Worm (Caenorhabditis elegans) whole organism, L2 larva: ENCODE results near the gene fbxa-84.

Experiments used
- C34F6.9 ChIP-seq: fragments of 150-350 bp; optimal IDR thresholded peaks from 2 replicates; lab custom pipeline; 2014; ENCODE audit warnings: missing biosample characterization, missing genetic modification characterization
- F13H6.1 ChIP-seq: sonication (generic microtip); optimal IDR thresholded peaks from 2 replicates; lab custom pipeline; 2016; ENCODE audit warnings: missing genetic modification characterization, missing compliant biosample characterization
- R02D3.7 ChIP-seq: fragments of 150-350 bp; optimal IDR thresholded peaks from 2 replicates; lab custom pipeline; 2014; ENCODE audit warnings: missing biosample characterization, missing genetic modification characterization
- Y55F3AM.14 ChIP-seq: fragments of 200-800 bp; sonication (Bioruptor generic); optimal IDR thresholded peaks from 2 replicates; lab custom pipeline; 2018; ENCODE audit warnings: mild to moderate bottlenecking, missing genetic modification characterization, missing compliant biosample characterization
- alr-1 ChIP-seq: fragments of 150-350 bp; optimal IDR thresholded peaks from 2 replicates; lab custom pipeline; 2014; ENCODE audit warnings: missing biosample characterization, missing genetic modification characterization
- aly-2 ChIP-seq: fragments of 150-350 bp; optimal IDR thresholded peaks from 2 replicates; lab custom pipeline; 2014; ENCODE audit warnings: missing biosample characterization, missing genetic modification characterization
- ama-1 ChIP-seq: fragments of 150-350 bp; optimal IDR thresholded peaks from 2 replicates; lab custom pipeline; 2018; ENCODE audit warnings: inconsistent platforms
- blmp-1 ChIP-seq: sonication (generic microtip); optimal IDR thresholded peaks from 2 replicates; lab custom pipeline; 2017; ENCODE audit warnings: missing genetic modification characterization, mild to moderate bottlenecking, missing compliant biosample characterization, antibody characterized with exemption, moderate library complexity; ENCODE audit not compliant: insufficient read depth
- ceh-16 ChIP-seq: fragments of 150-350 bp; optimal IDR thresholded peaks from 2 replicates; lab custom pipeline; 2014; ENCODE audit warnings: missing biosample characterization, missing genetic modification characterization
- ceh-82 ChIP-seq: fragments of 150-350 bp; optimal IDR thresholded peaks from 2 replicates; lab custom pipeline; 2014; ENCODE audit warnings: missing biosample characterization, missing genetic modification characterization
- dmd-4 ChIP-seq: sonication (generic microtip); optimal IDR thresholded peaks from 2 replicates; lab custom pipeline; 2017; ENCODE audit warnings: missing biosample characterization, missing genetic modification characterization
- egl-27 ChIP-seq: sonication (generic microtip); optimal IDR thresholded peaks from 3 replicates; lab custom pipeline; 2017; ENCODE audit warnings: missing biosample characterization, missing genetic modification reagents, missing genetic modification characterization
- fos-1 ChIP-seq: fragments of 150-350 bp; optimal IDR thresholded peaks from 2 replicates; lab custom pipeline; 2014; ENCODE audit warnings: missing biosample characterization, missing genetic modification characterization
- gmeb-1 ChIP-seq: fragments of 150-350 bp; optimal IDR thresholded peaks from 2 replicates; lab custom pipeline; 2014; ENCODE audit warnings: missing biosample characterization, missing genetic modification characterization
- lin-11 ChIP-seq: fragments of 150-350 bp; sonication (generic microtip); optimal IDR thresholded peaks from 2 replicates; lab custom pipeline; 2014; ENCODE audit warnings: missing biosample characterization, missing genetic modification characterization, inconsistent platforms, mixed read lengths
- lin-13 ChIP-seq: fragments of 150-350 bp; optimal IDR thresholded peaks from 2 replicates; lab custom pipeline; 2014; ENCODE audit warnings: missing biosample characterization, missing genetic modification reagents, missing genetic modification characterization
- mab-5 ChIP-seq: fragments of 150-350 bp; optimal IDR thresholded peaks from 2 replicates; lab custom pipeline; 2014; ENCODE audit warnings: missing biosample characterization, missing genetic modification characterization
- mbf-1 ChIP-seq: sonication (generic microtip); optimal IDR thresholded peaks from 2 replicates; lab custom pipeline; 2017; ENCODE audit warnings: missing biosample characterization, missing genetic modification characterization
- nhr-10 ChIP-seq: sonication (generic microtip); optimal IDR thresholded peaks from 2 replicates; lab custom pipeline; 2017; ENCODE audit warnings: missing biosample characterization, missing genetic modification characterization
- nhr-11 ChIP-seq: fragments of 150-350 bp; optimal IDR thresholded peaks from 2 replicates; lab custom pipeline; 2014; ENCODE audit warnings: missing biosample characterization, missing genetic modification characterization
- nhr-12 ChIP-seq: fragments of 150-350 bp; optimal IDR thresholded peaks from 2 replicates; lab custom pipeline; 2014; ENCODE audit warnings: missing biosample characterization, missing genetic modification characterization
- nhr-129 ChIP-seq: fragments of 150-350 bp; optimal IDR thresholded peaks from 2 replicates; lab custom pipeline; 2014; ENCODE audit warnings: missing biosample characterization, missing genetic modification characterization
- nhr-21 ChIP-seq: fragments of 150-350 bp; optimal IDR thresholded peaks from 2 replicates; lab custom pipeline; 2014; ENCODE audit warnings: missing biosample characterization, missing genetic modification characterization
- nhr-23 ChIP-seq: fragments of 150-350 bp; optimal IDR thresholded peaks from 2 replicates; lab custom pipeline; 2014; ENCODE audit warnings: missing biosample characterization, missing genetic modification reagents, missing genetic modification characterization
- nhr-25 ChIP-seq: fragments of 150-350 bp; sonication (generic microtip); optimal IDR thresholded peaks from 3 replicates; lab custom pipeline; 2014; ENCODE audit warnings: missing biosample characterization, missing genetic modification characterization
- nhr-6 ChIP-seq: fragments of 150-350 bp; optimal IDR thresholded peaks from 2 replicates; lab custom pipeline; 2014; ENCODE audit warnings: missing biosample characterization, missing genetic modification characterization
- peb-1 ChIP-seq: fragments of 150-350 bp; optimal IDR thresholded peaks from 2 replicates; lab custom pipeline; 2014; ENCODE audit warnings: missing biosample characterization, missing genetic modification characterization
- skn-1 ChIP-seq: sonication (generic microtip); optimal IDR thresholded peaks from 2 replicates; lab custom pipeline; 2017; ENCODE audit warnings: missing biosample characterization, missing genetic modification characterization
- sma-3 ChIP-seq: sonication (generic microtip); optimal IDR thresholded peaks from 2 replicates; lab custom pipeline; 2016; ENCODE audit warnings: missing genetic modification reagents, missing genetic modification characterization, missing compliant biosample characterization
- sma-9 ChIP-seq, 2 experiments: fragments of 150-350 bp in 1 of 2; sonication (generic microtip) in 1 of 2; optimal IDR thresholded peaks; 2 replicates each; lab custom pipeline; 2014 to 2016; ENCODE audit warnings: missing genetic modification characterization in 2 of 2, mild to moderate bottlenecking in 1 of 2, missing biosample characterization in 1 of 2, missing compliant biosample characterization in 1 of 2, missing genetic modification reagents in 1 of 2, moderate library complexity in 1 of 2
- unc-39 ChIP-seq: fragments of 150-350 bp; optimal IDR thresholded peaks from 2 replicates; lab custom pipeline; 2014; ENCODE audit warnings: missing biosample characterization, missing genetic modification characterization
- zag-1 ChIP-seq: fragments of 150-350 bp; optimal IDR thresholded peaks from 2 replicates; lab custom pipeline; 2014; ENCODE audit warnings: missing biosample characterization, missing genetic modification characterization
- ztf-11 ChIP-seq: sonication (generic microtip); optimal IDR thresholded peaks from 2 replicates; lab custom pipeline; 2017; ENCODE audit warnings: missing biosample characterization, missing genetic modification characterization

fbxa-84 gene

DNA sequence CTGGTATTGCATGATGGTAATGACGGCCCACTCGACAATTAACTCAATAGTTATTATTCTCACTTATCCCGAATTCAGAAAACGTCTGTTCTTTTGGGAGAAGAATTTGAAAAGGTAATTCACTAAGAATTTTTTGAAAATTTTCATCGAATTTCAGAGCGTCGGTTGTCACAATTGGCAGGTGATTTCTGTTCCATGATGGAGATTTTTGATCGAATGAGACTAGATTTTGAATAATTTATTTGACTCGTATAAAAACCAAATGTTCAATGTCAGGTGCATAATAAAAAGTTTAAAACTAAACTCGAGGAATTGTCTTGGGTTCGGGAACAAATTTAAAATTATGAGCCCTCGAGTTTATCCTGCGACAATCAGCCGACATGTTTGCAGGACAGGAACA, 34.5 kb downstream of the fbxa-84 start, which contains the start of gene sri-25:
sri-25 (plus strand) TSS at position 301 of the 400 bp plus-strand sequence.
- TF ChIP-seq C34F6.9 (tag; lab: Kevin White, UChicago) (no peak), unc-39 (tag; lab: Kevin White, UChicago) (no peak), gmeb-1 (tag; lab: Kevin White, UChicago) (no peak), aly-2 (tag; lab: Kevin White, UChicago) (no peak), R02D3.7 (tag; lab: Kevin White, UChicago) (no peak), F13H6.1 (tag; lab: Kevin White, UChicago) (no peak), ceh-16 (tag; lab: Kevin White, UChicago) (no peak), skn-1 (tag; lab: Kevin White, UChicago) (no peak)

DNA sequence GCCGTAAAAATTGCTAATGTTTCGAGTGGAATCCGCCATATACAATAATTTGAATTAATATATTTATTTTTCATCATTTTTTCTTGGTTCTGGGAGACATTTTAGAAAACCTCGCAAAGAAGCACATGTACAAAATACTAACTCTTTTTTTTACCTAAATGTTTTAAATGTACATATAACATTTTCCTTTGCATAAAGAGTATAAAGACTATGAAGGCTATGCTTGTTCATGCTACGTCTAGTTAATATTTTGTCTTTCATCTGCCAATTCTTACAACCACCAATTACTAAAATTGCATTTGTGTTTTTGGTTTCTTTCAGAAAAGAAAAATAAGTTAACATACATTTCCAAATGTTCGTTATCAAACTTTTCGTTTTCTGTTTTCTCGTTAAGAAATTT, 39.1 kb downstream of the fbxa-84 start, which contains the start of gene irld-25:
irld-25 (plus strand) TSS at position 301 of the 400 bp plus-strand sequence.
- TF ChIP-seq fos-1 (tag; lab: Kevin White, UChicago) (no peak), nhr-25 (tag; lab: Kevin White, UChicago) (no peak), Y55F3AM.14 (GFP tag; lab: Kevin White, UChicago) (no peak), nhr-6 (tag; lab: Kevin White, UChicago) (no peak), ztf-11 (no peak), ceh-82 (no peak), blmp-1 (tag; lab: Kevin White, UChicago) (no peak), nhr-23 (no peak), sma-9 (GFP tag; optimal IDR thresholded peaks at IDR 0.05; lab: Kevin White, UChicago) (no peak), sma-9 (tag; optimal IDR thresholded peaks at IDR 0.05; lab: Kevin White, UChicago) (no peak), sma-3 (no peak), alr-1 (tag; lab: Kevin White, UChicago) (no peak), nhr-10 (tag; lab: Kevin White, UChicago) (no peak), mbf-1 (no peak), ama-1 (lab: Kevin White, UChicago) (no peak), nhr-129 (tag; lab: Kevin White, UChicago) (no peak), lin-11 (tag; lab: Kevin White, UChicago) (no peak), mab-5 (tag; lab: Kevin White, UChicago) (no peak), R02D3.7 (tag; lab: Kevin White, UChicago) (no peak), nhr-12 (tag; lab: Kevin White, UChicago) (no peak), zag-1 (tag; lab: Kevin White, UChicago) (no peak)

DNA sequence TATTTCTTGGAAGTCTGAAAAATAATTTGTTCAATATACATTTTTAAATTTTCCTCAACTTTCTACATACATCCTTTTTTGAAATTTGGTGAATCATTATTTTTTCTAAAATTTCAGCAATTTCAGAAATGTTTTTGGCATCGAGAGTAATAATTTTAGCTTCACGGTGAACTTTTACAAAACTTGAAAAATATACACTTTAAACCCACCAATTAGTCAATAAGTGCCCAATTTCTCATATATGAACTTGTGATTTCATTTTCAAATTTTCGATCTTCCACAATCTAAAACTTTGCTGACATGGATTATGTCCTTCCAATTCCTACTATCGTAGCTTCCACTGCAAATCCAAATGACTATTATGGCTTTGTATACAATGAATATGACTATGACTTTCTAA, 41.4 kb downstream of the fbxa-84 start, which contains the start of gene srw-24:
srw-24 (plus strand) TSS at position 301 of the 400 bp plus-strand sequence.
- no peak for TF ChIP-seq peb-1
- TF ChIP-seq nhr-10 (tag; lab: Kevin White, UChicago), result no peak
- no peak for TF ChIP-seq lin-13 (GFP tag; lab: Kevin White, UChicago)
- TF ChIP-seq Y55F3AM.14 (GFP tag; lab: Kevin White, UChicago), result no peak
- TF ChIP-seq nhr-6 (tag; lab: Kevin White, UChicago), result no peak
- no peak for TF ChIP-seq nhr-12 (tag; lab: Kevin White, UChicago)

DNA sequence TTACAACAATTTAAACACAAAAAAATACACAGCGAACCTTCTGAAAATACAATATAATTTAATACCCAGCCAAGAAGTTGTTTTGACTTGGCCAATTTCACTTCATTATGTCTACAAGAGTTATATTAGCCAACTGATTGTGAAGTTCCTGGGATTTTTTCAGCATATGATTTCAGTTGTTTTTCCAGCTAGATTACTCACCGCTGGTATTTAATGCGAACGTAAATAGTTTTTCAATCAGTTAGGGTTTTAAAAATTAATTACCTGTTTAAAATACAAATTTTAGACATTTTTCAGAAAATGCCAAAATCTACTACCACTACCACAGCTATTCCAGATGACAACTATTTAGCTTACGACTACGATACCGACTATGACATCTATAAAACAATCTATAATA, 43.4 kb downstream of the fbxa-84 start, which contains the start of gene srw-14:
srw-14 (plus strand) TSS at position 301 of the 400 bp plus-strand sequence.
- TF ChIP-seq nhr-6 (tag; lab: Kevin White, UChicago) (no peak), lin-11 (tag; lab: Kevin White, UChicago) (no peak), nhr-11 (tag; lab: Kevin White, UChicago) (no peak), zag-1 (tag; lab: Kevin White, UChicago) (no peak), C34F6.9 (tag; lab: Kevin White, UChicago) (no peak), sma-3 (no peak), egl-27 (tag; lab: Kevin White, UChicago) (no peak), nhr-21 (tag; lab: Kevin White, UChicago) (no peak), dmd-4 (tag; lab: Kevin White, UChicago) (no peak), fos-1 (tag; lab: Kevin White, UChicago) (no peak), Y55F3AM.14 (GFP tag; lab: Kevin White, UChicago) (no peak), mbf-1 (no peak), lin-13 (GFP tag; lab: Kevin White, UChicago) (no peak), aly-2 (tag; lab: Kevin White, UChicago) (no peak), F13H6.1 (tag; lab: Kevin White, UChicago) (no peak), unc-39 (tag; lab: Kevin White, UChicago) (no peak), alr-1 (tag; lab: Kevin White, UChicago) (no peak), ama-1 (lab: Kevin White, UChicago) (no peak), nhr-12 (tag; lab: Kevin White, UChicago) (no peak), skn-1 (tag; lab: Kevin White, UChicago) (no peak)
